Worm (Caenorhabditis elegans) whole organism, L4 larva: ENCODE results near the gene F41C3.8.
A peak's percentile ranks its signal among the peaks of the same experiment; 100 is the strongest.

Source experiments
- F26F4.8 ChIP-seq: fragments of 200-800 bp; sonication (Bioruptor generic); conservative IDR thresholded peaks from 2 replicates; pipeline ENCODE4 v1.3.6; 2022; ENCODE audit warnings: missing genetic modification characterization, missing compliant biosample characterization
- F37D6.2 ChIP-seq: sonication (generic microtip); optimal IDR thresholded peaks from 2 replicates; lab custom pipeline; 2016; ENCODE audit warnings: mild to moderate bottlenecking, missing genetic modification characterization, missing compliant biosample characterization
- F49E8.2 ChIP-seq: sonication (generic microtip); optimal IDR thresholded peaks from 2 replicates; lab custom pipeline; 2016; ENCODE audit warnings: missing compliant biosample characterization, mild to moderate bottlenecking, missing genetic modification characterization, borderline replicate concordance
- T20F7.1 ChIP-seq: fragments of 200-800 bp; sonication (Bioruptor generic); optimal IDR thresholded peaks from 2 replicates; lab custom pipeline; 2018; ENCODE audit warnings: mild to moderate bottlenecking, missing genetic modification characterization, missing compliant biosample characterization
- Y48G9A.11 ChIP-seq: fragments of 200-800 bp; sonication (Bioruptor generic); IDR thresholded peaks from 2 replicates; pipeline ENCODE4 v1.3.6; 2022; ENCODE audit warnings: missing genetic modification reagents, missing genetic modification characterization, missing compliant biosample characterization
- Y5F2A.4 ChIP-seq: fragments of 200-800 bp; sonication (Bioruptor generic); optimal IDR thresholded peaks from 2 replicates; lab custom pipeline; 2018; ENCODE audit warnings: mild to moderate bottlenecking, missing genetic modification characterization, missing compliant biosample characterization
- ZK546.5 ChIP-seq, 2 experiments: sonication (generic microtip); optimal IDR thresholded peaks; 2 replicates each; lab custom pipeline; 2017; ENCODE audit warnings: missing biosample characterization in 2 of 2, missing genetic modification characterization in 2 of 2
- aha-1 ChIP-seq: fragments of 150-350 bp; peaks from one replicate; lab custom pipeline; 2014; ENCODE audit warnings: missing biosample characterization, missing genetic modification characterization
- aly-2 ChIP-seq: sonication (generic microtip); optimal IDR thresholded peaks from 2 replicates; lab custom pipeline; 2018; ENCODE audit warnings: missing biosample characterization, missing genetic modification characterization
- arid-1 ChIP-seq: fragments of 200-800 bp; sonication (Bioruptor generic); conservative IDR thresholded peaks from 2 replicates; pipeline ENCODE4 v1.3.6; 2022; ENCODE audit warnings: missing genetic modification reagents, missing genetic modification characterization, missing compliant biosample characterization
- attf-4 ChIP-seq: sonication (generic microtip); optimal IDR thresholded peaks from 3 replicates; lab custom pipeline; 2017; ENCODE audit warnings: missing biosample characterization, missing genetic modification characterization
- ceh-28 ChIP-seq: fragments of 150-350 bp; optimal IDR thresholded peaks from 2 replicates; lab custom pipeline; 2014; ENCODE audit warnings: missing biosample characterization, missing genetic modification reagents, missing genetic modification characterization
- ceh-32 ChIP-seq: sonication (generic microtip); optimal IDR thresholded peaks from 2 replicates; lab custom pipeline; 2016; ENCODE audit warnings: mild to moderate bottlenecking, missing genetic modification characterization, missing compliant biosample characterization; ENCODE audit not compliant: poor library complexity
- ctbp-1 ChIP-seq: fragments of 200-800 bp; sonication (Bioruptor generic); IDR thresholded peaks from 2 replicates; pipeline ENCODE4 v1.3.6; 2022; ENCODE audit warnings: missing genetic modification reagents, missing genetic modification characterization, missing compliant biosample characterization
- daf-12 ChIP-seq: fragments of 150-350 bp; optimal IDR thresholded peaks from 2 replicates; lab custom pipeline; 2014; ENCODE audit warnings: missing biosample characterization, missing genetic modification reagents, missing genetic modification characterization
- daf-8 ChIP-seq: fragments of 200-800 bp; sonication (Bioruptor generic); IDR thresholded peaks from 2 replicates; pipeline ENCODE4 v1.3.6; 2022; ENCODE audit warnings: missing genetic modification characterization, missing compliant biosample characterization
- dmd-8 ChIP-seq: fragments of 200-800 bp; sonication (Bioruptor generic); IDR thresholded peaks from 2 replicates; pipeline ENCODE4 v1.3.6; 2022; ENCODE audit warnings: missing genetic modification characterization, missing compliant biosample characterization
- dmd-9 ChIP-seq: fragments of 200-800 bp; sonication (Bioruptor generic); IDR thresholded peaks from 2 replicates; pipeline ENCODE4 v1.3.6; 2022; ENCODE audit warnings: missing genetic modification reagents, missing genetic modification characterization, missing compliant biosample characterization
- duxl-1 ChIP-seq: sonication (generic microtip); optimal IDR thresholded peaks from 2 replicates; lab custom pipeline; 2016; ENCODE audit warnings: mild to moderate bottlenecking, missing genetic modification characterization, moderate library complexity, missing compliant biosample characterization; ENCODE audit not compliant: poor library complexity
- dve-1 ChIP-seq: sonication (generic microtip); optimal IDR thresholded peaks from 2 replicates; lab custom pipeline; 2017; ENCODE audit warnings: antibody characterized with exemption, mild to moderate bottlenecking, missing genetic modification characterization, missing compliant biosample characterization; ENCODE audit not compliant: insufficient read depth
- hlh-11 ChIP-seq: fragments of 200-800 bp; sonication (Bioruptor generic); optimal IDR thresholded peaks from 2 replicates; lab custom pipeline; 2018; ENCODE audit warnings: mild to moderate bottlenecking, missing genetic modification characterization, missing compliant biosample characterization
- hlh-30 ChIP-seq: sonication (generic microtip); optimal IDR thresholded peaks from 2 replicates; lab custom pipeline; 2017; ENCODE audit warnings: antibody characterized with exemption, mild to moderate bottlenecking, missing genetic modification characterization, missing compliant biosample characterization; ENCODE audit not compliant: insufficient read depth
- lin-15B ChIP-seq: fragments of 150-350 bp; sonication (generic microtip); optimal IDR thresholded peaks from 3 replicates; lab custom pipeline; 2014; ENCODE audit warnings: missing biosample characterization, missing genetic modification characterization
- lin-29 ChIP-seq: fragments of 200-800 bp; sonication (Bioruptor generic); IDR thresholded peaks from 2 replicates; pipeline ENCODE4 v1.3.6; 2022; ENCODE audit warnings: missing genetic modification reagents, missing genetic modification characterization, missing compliant biosample characterization
- lin-38 ChIP-seq: fragments of 200-800 bp; sonication (Bioruptor generic); IDR thresholded peaks from 2 replicates; pipeline ENCODE4 v1.3.6; 2022; ENCODE audit warnings: missing genetic modification reagents, missing genetic modification characterization, missing compliant biosample characterization
- lin-39 ChIP-seq: fragments of 150-350 bp; optimal IDR thresholded peaks from 2 replicates; lab custom pipeline; 2014; ENCODE audit warnings: missing biosample characterization, missing genetic modification reagents, missing genetic modification characterization
- lir-3 ChIP-seq: sonication (generic microtip); optimal IDR thresholded peaks from 2 replicates; lab custom pipeline; 2016; ENCODE audit warnings: mild to moderate bottlenecking, missing genetic modification characterization, missing compliant biosample characterization
- lsy-2 ChIP-seq, 2 experiments: fragments of 150-350 bp in 1 of 2; sonication (generic microtip) in 1 of 2; optimal IDR thresholded peaks; 2 replicates each; lab custom pipeline; 2014 to 2017; ENCODE audit warnings: missing biosample characterization in 2 of 2, missing genetic modification characterization in 2 of 2
- madf-5 ChIP-seq, 2 experiments: fragments of 200-800 bp; sonication (Bioruptor generic); IDR thresholded peaks; 2 replicates each; pipeline ENCODE4 v1.3.6; 2022; ENCODE audit warnings: missing compliant biosample characterization in 2 of 2, missing genetic modification characterization in 2 of 2
- madf-9 ChIP-seq: fragments of 200-800 bp; sonication (Bioruptor generic); conservative IDR thresholded peaks from 2 replicates; pipeline ENCODE4 v1.3.6; 2022; ENCODE audit warnings: missing genetic modification reagents, missing genetic modification characterization, missing compliant biosample characterization
- mdt-29 ChIP-seq: fragments of 200-800 bp; sonication (Bioruptor generic); IDR thresholded peaks from 2 replicates; pipeline ENCODE4 v1.3.6; 2022; ENCODE audit warnings: missing genetic modification reagents, missing genetic modification characterization, missing compliant biosample characterization
- mep-1 ChIP-seq: fragments of 150-350 bp; sonication (generic microtip); optimal IDR thresholded peaks from 3 replicates; lab custom pipeline; 2014; ENCODE audit warnings: missing biosample characterization, missing genetic modification characterization
- mxl-2 ChIP-seq: fragments of 200-800 bp; sonication (Bioruptor generic); conservative IDR thresholded peaks from 2 replicates; pipeline ENCODE4 v1.3.6; 2022; ENCODE audit warnings: missing genetic modification reagents, missing genetic modification characterization, missing compliant biosample characterization
- mxl-3 ChIP-seq: fragments of 200-800 bp; sonication (Bioruptor generic); optimal IDR thresholded peaks from 2 replicates; lab custom pipeline; 2018; ENCODE audit warnings: mild to moderate bottlenecking, missing genetic modification characterization, missing compliant biosample characterization
- nhr-10 ChIP-seq: fragments of 150-350 bp; optimal IDR thresholded peaks from 2 replicates; lab custom pipeline; 2014; ENCODE audit warnings: missing biosample characterization, missing genetic modification characterization
- nhr-11 ChIP-seq: fragments of 150-350 bp; optimal IDR thresholded peaks from 2 replicates; lab custom pipeline; 2014; ENCODE audit warnings: missing biosample characterization, missing genetic modification characterization
- nhr-41 ChIP-seq: fragments of 200-800 bp; sonication (Bioruptor generic); IDR thresholded peaks from 2 replicates; pipeline ENCODE4 v1.3.6; 2022; ENCODE audit warnings: missing genetic modification reagents, missing genetic modification characterization, missing compliant biosample characterization
- nhr-76 ChIP-seq: fragments of 150-350 bp; optimal IDR thresholded peaks from 2 replicates; lab custom pipeline; 2014; ENCODE audit warnings: missing biosample characterization, missing genetic modification characterization
- nhr-77 ChIP-seq: fragments of 150-350 bp; optimal IDR thresholded peaks from 2 replicates; lab custom pipeline; 2014; ENCODE audit warnings: missing biosample characterization, missing genetic modification characterization
- php-3 ChIP-seq: fragments of 200-800 bp; sonication (Bioruptor generic); IDR thresholded peaks from 2 replicates; pipeline ENCODE4 v1.3.6; 2022; ENCODE audit warnings: missing genetic modification reagents, missing genetic modification characterization, missing compliant biosample characterization
- rbr-2 ChIP-seq: sonication (generic microtip); optimal IDR thresholded peaks from 2 replicates; lab custom pipeline; 2016; ENCODE audit warnings: missing genotype, missing genetic modification characterization, missing compliant biosample characterization
- saeg-2 ChIP-seq: fragments of 200-800 bp; sonication (Bioruptor generic); IDR thresholded peaks from 2 replicates; pipeline ENCODE4 v1.3.6; 2022; ENCODE audit warnings: missing genetic modification reagents, missing genetic modification characterization, missing compliant biosample characterization
- sdz-12 ChIP-seq: fragments of 200-800 bp; sonication (Bioruptor generic); optimal IDR thresholded peaks from 2 replicates; lab custom pipeline; 2018; ENCODE audit warnings: mild to moderate bottlenecking, missing genetic modification characterization, missing compliant biosample characterization
- set-16 ChIP-seq: fragments of 200-800 bp; sonication (Bioruptor generic); IDR thresholded peaks from 2 replicates; pipeline ENCODE4 v1.3.6; 2022; ENCODE audit warnings: missing genetic modification reagents, missing genetic modification characterization, missing compliant biosample characterization
- skn-1 ChIP-seq: fragments of 150-350 bp; optimal IDR thresholded peaks from 2 replicates; lab custom pipeline; 2014; ENCODE audit warnings: missing biosample characterization, missing genetic modification characterization
- tra-1 ChIP-seq: fragments of 200-800 bp; sonication (Bioruptor generic); IDR thresholded peaks from 2 replicates; pipeline ENCODE4 v1.3.6; 2022; ENCODE audit warnings: missing genetic modification reagents, missing genetic modification characterization, missing compliant biosample characterization
- unc-130 ChIP-seq: sonication (generic microtip); optimal IDR thresholded peaks from 2 replicates; lab custom pipeline; 2016; ENCODE audit warnings: missing genetic modification reagents, missing genetic modification characterization, missing compliant biosample characterization
- unc-39 ChIP-seq: sonication (generic microtip); optimal IDR thresholded peaks from 2 replicates; lab custom pipeline; 2017; ENCODE audit warnings: missing biosample characterization, missing genetic modification characterization
- vab-7 ChIP-seq: fragments of 200-800 bp; sonication (Bioruptor generic); IDR thresholded peaks from 2 replicates; pipeline ENCODE4 v1.3.6; 2022; ENCODE audit warnings: missing genetic modification reagents, missing genetic modification characterization, missing compliant biosample characterization
- zfp-3 ChIP-seq: fragments of 200-800 bp; sonication (Bioruptor generic); conservative IDR thresholded peaks from 2 replicates; pipeline ENCODE4 v1.3.6; 2022; ENCODE audit warnings: missing genetic modification reagents, missing genetic modification characterization, missing compliant biosample characterization
- zip-11 ChIP-seq: fragments of 200-800 bp; sonication (Bioruptor generic); IDR thresholded peaks from 2 replicates; pipeline ENCODE4 v1.3.6; 2022; ENCODE audit warnings: missing genetic modification characterization, missing compliant biosample characterization
- ztf-7 ChIP-seq: fragments of 150-350 bp; optimal IDR thresholded peaks from 2 replicates; lab custom pipeline; 2014; ENCODE audit warnings: missing biosample characterization, missing genetic modification characterization

The F41C3.8 gene

ce11 chrII:4706359-4706871 is 9.4 kb upstream of the F41C3.8 start, which contains the start of the genes F10G7.9 and tsn-1 (continued):
- peak; percentile 64 for TF ChIP-seq hlh-11 (tag; lab: Kevin White, UChicago)
- TF ChIP-seq mxl-2 (GFP tag; lab: Robert Waterston, UW): no peak
- no peak for TF ChIP-seq aly-2
- no peak for TF ChIP-seq zip-11 (GFP tag; lab: Robert Waterston, UW)
- TF ChIP-seq F37D6.2 (tag; lab: Kevin White, UChicago): no peak
- peak; percentile 36 for TF ChIP-seq mxl-3 (GFP tag; lab: Kevin White, UChicago)
- TF ChIP-seq skn-1: no peak
- TF ChIP-seq sdz-12 (GFP tag; lab: Kevin White, UChicago): no peak
- TF ChIP-seq aha-1: peak; percentile 87
- no peak for TF ChIP-seq unc-39
- no peak for TF ChIP-seq vab-7 (GFP tag; lab: Robert Waterston, UW)
- TF ChIP-seq lir-3: no peak
- peak; percentile 5 for TF ChIP-seq nhr-11 (tag; lab: Kevin White, UChicago)
- no peak for TF ChIP-seq Y5F2A.4 (GFP tag; lab: Kevin White, UChicago)
- no peak for TF ChIP-seq lin-29 (GFP tag; lab: Robert Waterston, UW)
- no peak for TF ChIP-seq madf-5 (GFP tag; IDR thresholded peaks at IDR 0.05; lab: Robert Waterston, UW)
- TF ChIP-seq php-3 (GFP tag; lab: Robert Waterston, UW): no peak
- TF ChIP-seq saeg-2: no peak
- TF ChIP-seq mep-1: peak; percentile 63
- TF ChIP-seq arid-1: no peak
- TF ChIP-seq ceh-32: no peak
- no peak for TF ChIP-seq ztf-7 (tag; lab: Kevin White, UChicago)
- peak; percentile 11 for TF ChIP-seq duxl-1 (tag; lab: Kevin White, UChicago)
- no peak for TF ChIP-seq zfp-3 (GFP tag; lab: Robert Waterston, UW)
- TF ChIP-seq F49E8.2 (tag; lab: Kevin White, UChicago): peak; percentile 21
- TF ChIP-seq dmd-8 (GFP tag; lab: Robert Waterston, UW): no peak
- no peak for TF ChIP-seq ZK546.5 (tag; optimal IDR thresholded peaks at IDR 0.05; lab: Kevin White, UChicago)
- TF ChIP-seq dve-1: peak; percentile 59
- TF ChIP-seq lin-39 (tag; lab: Kevin White, UChicago): no peak
- no peak for TF ChIP-seq dmd-9 (GFP tag; lab: Robert Waterston, UW)
- peak; percentile 11 for TF ChIP-seq unc-130 (GFP tag; lab: Kevin White, UChicago)
- TF ChIP-seq hlh-30 (tag; lab: Kevin White, UChicago): peak; percentile 73
- no peak for TF ChIP-seq T20F7.1 (GFP tag; lab: Kevin White, UChicago)
- TF ChIP-seq rbr-2 (tag; lab: Kevin White, UChicago): peak; percentile 0
- TF ChIP-seq tra-1 (GFP tag; lab: Robert Waterston, UW): no peak
- no peak for TF ChIP-seq lin-15B (tag; lab: Kevin White, UChicago)
- no peak for TF ChIP-seq nhr-77
- no peak for TF ChIP-seq F26F4.8
- TF ChIP-seq set-16 (GFP tag; lab: Robert Waterston, UW): no peak
- no peak for TF ChIP-seq nhr-76
- TF ChIP-seq lin-38 (GFP tag; lab: Robert Waterston, UW): peak; percentile 75
- TF ChIP-seq ceh-28: no peak
- TF ChIP-seq lsy-2 (tag; optimal IDR thresholded peaks at IDR 0.05; lab: Kevin White, UChicago): peak; percentile 70 to 97
- TF ChIP-seq Y48G9A.11 (GFP tag; lab: Robert Waterston, UW): peak; percentile 18; the same call in 1 of the 2 replicates
- no peak for TF ChIP-seq nhr-10 (tag; lab: Kevin White, UChicago)
- TF ChIP-seq mdt-29 (GFP tag; lab: Robert Waterston, UW): no peak
- no peak for TF ChIP-seq daf-8 (GFP tag; lab: Robert Waterston, UW)
- no peak for TF ChIP-seq nhr-41 (GFP tag; lab: Robert Waterston, UW)
- no peak for TF ChIP-seq madf-9
- TF ChIP-seq daf-12 (tag; lab: Kevin White, UChicago): no peak
- no peak for TF ChIP-seq ctbp-1
- no peak for TF ChIP-seq attf-4 (tag; lab: Kevin White, UChicago)
